Worm (Caenorhabditis elegans) whole organism, early embryonic: ENCODE measurements around the gene mltn-1.

Experiments used
- F13C5.2 ChIP-seq: sonication (generic microtip); optimal IDR thresholded peaks from 2 replicates; lab custom pipeline; 2017; ENCODE audit warnings: mild to moderate bottlenecking, missing genetic modification characterization, inconsistent platforms, missing compliant biosample characterization
- pes-1 ChIP-seq: fragments of 200-800 bp; sonication (Bioruptor generic); IDR thresholded peaks from 2 replicates; pipeline ENCODE4 v1.3.6; 2022; ENCODE audit warnings: missing genetic modification reagents, missing genetic modification characterization, missing compliant biosample characterization

- no peak for TF ChIP-seq pes-1
- TF ChIP-seq F13C5.2 (tag; lab: Kevin White, UChicago): no peak
Observed at ce11 chrII:13091857-13092256, 53.2 kb downstream of the mltn-1 start.
